Fruit fly (Drosophila melanogaster) whole organism, embryonic: ENCODE data around the gene CG7239.

Source experiments
- Adf1 ChIP-seq: fragments of 200-800 bp; sonication (Bioruptor generic); IDR thresholded peaks from 2 replicates; pipeline ENCODE4 v1.3.6; 2022; ENCODE audit warnings: missing biosample characterization, missing genetic modification characterization
- B-H1 ChIP-seq: fragments of 200-800 bp; sonication (Bioruptor generic); IDR thresholded peaks from 3 replicates; pipeline ENCODE4 v1.3.6; 2022; ENCODE audit warnings: missing biosample characterization, missing genetic modification characterization
- Blimp-1 ChIP-seq: fragments of 200-800 bp; sonication (Bioruptor generic); optimal IDR thresholded peaks from 3 replicates; lab custom pipeline; 2018; ENCODE audit warnings: missing biosample characterization, missing genetic modification characterization, mild to moderate bottlenecking, moderate library complexity, missing genetic modification reagents
- CG10147 ChIP-seq: fragments of 200-800 bp; sonication (Bioruptor generic); optimal IDR thresholded peaks from 2 replicates; lab custom pipeline; 2019; ENCODE audit warnings: missing biosample characterization, mild to moderate bottlenecking, missing genetic modification characterization, moderate library complexity
- CG10959 ChIP-seq: fragments of 200-800 bp; sonication (Bioruptor generic); IDR thresholded peaks from 2 replicates; pipeline ENCODE4 v1.3.6; 2022; ENCODE audit warnings: missing biosample characterization, missing genetic modification characterization
- CG12219 ChIP-seq: fragments of 200-800 bp; sonication (Bioruptor generic); optimal IDR thresholded peaks from 3 replicates; lab custom pipeline; 2018; ENCODE audit warnings: missing biosample characterization, mild to moderate bottlenecking, missing genetic modification characterization
- CG14860 ChIP-seq: fragments of 200-800 bp; sonication (Bioruptor generic); IDR thresholded peaks from 3 replicates; pipeline ENCODE4 v1.3.6; 2022; ENCODE audit warnings: missing biosample characterization, missing genetic modification characterization; ENCODE audit not compliant: partially characterized antibody
- CG15269 ChIP-seq: fragments of 200-800 bp; sonication (Bioruptor generic); optimal IDR thresholded peaks from 2 replicates; lab custom pipeline; 2018; ENCODE audit warnings: missing biosample characterization, mild to moderate bottlenecking, missing genetic modification characterization, moderate library complexity
- CG16815 ChIP-seq: fragments of 200-800 bp; sonication (Bioruptor generic); optimal IDR thresholded peaks from 3 replicates; lab custom pipeline; 2017; ENCODE audit warnings: missing biosample characterization, mild to moderate bottlenecking, missing genetic modification characterization
- CG18599 ChIP-seq: fragments of 200-800 bp; sonication (Bioruptor generic); optimal IDR thresholded peaks from 3 replicates; lab custom pipeline; 2017; ENCODE audit warnings: missing biosample characterization, missing genetic modification characterization, mild to moderate bottlenecking, moderate library complexity, missing genetic modification reagents
- CG2889 ChIP-seq: fragments of 200-800 bp; sonication (Bioruptor generic); IDR thresholded peaks from 3 replicates; pipeline ENCODE4 v1.3.6; 2022; ENCODE audit warnings: missing biosample characterization, missing genetic modification characterization
- CG30403 ChIP-seq: fragments of 200-800 bp; sonication (Bioruptor generic); optimal IDR thresholded peaks from 3 replicates; lab custom pipeline; 2016; ENCODE audit warnings: missing biosample characterization, missing genetic modification characterization
- CG3065 ChIP-seq: fragments of 200-800 bp; sonication (Bioruptor generic); optimal IDR thresholded peaks from 2 replicates; lab custom pipeline; 2016; ENCODE audit warnings: missing biosample characterization, missing genetic modification characterization
- CG31441 ChIP-seq: fragments of 200-800 bp; sonication (Bioruptor generic); IDR thresholded peaks from 2 replicates; pipeline ENCODE4 v1.3.6; 2022; ENCODE audit warnings: missing biosample characterization, missing genetic modification characterization
- CG34422 ChIP-seq: fragments of 200-800 bp; sonication (Bioruptor generic); IDR thresholded peaks from 3 replicates; pipeline ENCODE4 v1.3.6; 2022; ENCODE audit warnings: missing biosample characterization, missing genetic modification characterization
- CG3726 ChIP-seq: fragments of 200-800 bp; sonication (Bioruptor generic); IDR thresholded peaks from 3 replicates; pipeline ENCODE4, ENCODE4 v1.3.6; 2022; ENCODE audit warnings: missing biosample characterization, missing genetic modification characterization
- CG5180 ChIP-seq: fragments of 200-800 bp; sonication (Bioruptor generic); optimal IDR thresholded peaks from 3 replicates; lab custom pipeline; 2017; ENCODE audit warnings: missing biosample characterization, missing genetic modification characterization, mild to moderate bottlenecking, moderate library complexity, missing genetic modification reagents
- CG6813 ChIP-seq: fragments of 200-800 bp; sonication (Bioruptor generic); optimal IDR thresholded peaks from 2 replicates; lab custom pipeline; 2017; ENCODE audit warnings: missing biosample characterization, missing genetic modification characterization, mild to moderate bottlenecking, moderate library complexity, missing genetic modification reagents
- CG7357 ChIP-seq: fragments of 200-800 bp; sonication (Bioruptor generic); IDR thresholded peaks from 3 replicates; pipeline ENCODE4 v1.3.6; 2022; ENCODE audit warnings: missing biosample characterization, missing genetic modification characterization
- CG9437 ChIP-seq: fragments of 200-800 bp; sonication (Bioruptor generic); optimal IDR thresholded peaks from 2 replicates; lab custom pipeline; 2018; ENCODE audit warnings: missing biosample characterization, mild to moderate bottlenecking, missing genetic modification characterization
- CG9727 ChIP-seq: fragments of 200-800 bp; sonication (Bioruptor generic); optimal IDR thresholded peaks from 3 replicates; lab custom pipeline; 2017; ENCODE audit warnings: missing biosample characterization, mild to moderate bottlenecking, missing genetic modification characterization
- CoRest ChIP-seq: fragments of 200-800 bp; sonication (Bioruptor generic); optimal IDR thresholded peaks from 3 replicates; lab custom pipeline; 2018; ENCODE audit warnings: missing biosample characterization, mild to moderate bottlenecking, missing genetic modification characterization, moderate library complexity
- Dek ChIP-seq: fragments of 200-800 bp; sonication (Bioruptor generic); optimal IDR thresholded peaks from 3 replicates; lab custom pipeline; 2019; ENCODE audit warnings: missing biosample characterization, mild to moderate bottlenecking, missing genetic modification characterization, moderate library complexity
- E2f2 ChIP-seq: fragments of 200-800 bp; sonication (Bioruptor generic); IDR thresholded peaks from 2 replicates; pipeline ENCODE4 v1.3.6; 2022; ENCODE audit warnings: missing biosample characterization, missing genetic modification characterization
- Hey ChIP-seq: fragments of 200-800 bp; sonication (Bioruptor generic); optimal IDR thresholded peaks from 3 replicates; lab custom pipeline; 2018; ENCODE audit warnings: missing biosample characterization, mild to moderate bottlenecking, missing genetic modification characterization
- Hr39 ChIP-seq: fragments of >200 bp; optimal IDR thresholded peaks from 2 replicates; lab custom pipeline; 2017
- Lhr ChIP-seq: fragments of 200-800 bp; sonication (Bioruptor generic); optimal IDR thresholded peaks from 3 replicates; lab custom pipeline; 2017; ENCODE audit warnings: mild to moderate bottlenecking, missing biosample characterization, missing genetic modification reagents, missing genetic modification characterization
- MBD-R2 ChIP-seq: fragments of 200-800 bp; sonication (Bioruptor generic); IDR thresholded peaks from 2 replicates; pipeline ENCODE4 v1.3.6; 2022; ENCODE audit warnings: missing biosample characterization, missing genetic modification characterization
- NFAT ChIP-seq: fragments of 200-800 bp; sonication (Bioruptor generic); IDR thresholded peaks from 2 replicates; pipeline ENCODE4 v1.3.6; 2022; ENCODE audit warnings: missing biosample characterization, missing genetic modification characterization
- Oaz ChIP-seq: fragments of 200-800 bp; sonication (Bioruptor generic); IDR thresholded peaks from 2 replicates; pipeline ENCODE4 v1.3.6; 2022; ENCODE audit warnings: missing biosample characterization, missing genetic modification characterization
- Optix ChIP-seq: fragments of 200-800 bp; sonication (Bioruptor generic); IDR thresholded peaks from 3 replicates; pipeline ENCODE4 v1.3.6; 2022; ENCODE audit warnings: missing biosample characterization, missing genetic modification characterization
- PHDP ChIP-seq: fragments of 200-800 bp; sonication (Bioruptor generic); optimal IDR thresholded peaks from 3 replicates; lab custom pipeline; 2018; ENCODE audit warnings: missing biosample characterization, mild to moderate bottlenecking, missing genetic modification characterization, moderate library complexity
- Rx ChIP-seq: fragments of 200-800 bp; sonication (Bioruptor generic); IDR thresholded peaks from 2 replicates; pipeline ENCODE4 v1.3.6; 2022; ENCODE audit warnings: missing biosample characterization, missing genetic modification characterization
- ci ChIP-seq: fragments of 200-800 bp; sonication (Bioruptor generic); IDR thresholded peaks from 3 replicates; pipeline ENCODE4 v1.3.6; 2022; ENCODE audit warnings: missing biosample characterization, missing genetic modification characterization
- corto ChIP-seq: fragments of 200-800 bp; sonication (Bioruptor generic); optimal IDR thresholded peaks from 2 replicates; lab custom pipeline; 2016; ENCODE audit warnings: missing biosample characterization, mild to moderate bottlenecking, missing genetic modification characterization, moderate library complexity
- crc ChIP-seq: fragments of 200-800 bp; sonication (Bioruptor generic); optimal IDR thresholded peaks from 2 replicates; lab custom pipeline; 2016; ENCODE audit warnings: missing biosample characterization, missing genetic modification characterization
- dati ChIP-seq: fragments of 200-800 bp; sonication (Bioruptor generic); IDR thresholded peaks from 2 replicates; pipeline ENCODE4 v1.3.6; 2022; ENCODE audit warnings: missing biosample characterization, missing genetic modification characterization
- emc ChIP-seq: fragments of 200-800 bp; sonication (Bioruptor generic); optimal IDR thresholded peaks from 2 replicates; lab custom pipeline; 2016; ENCODE audit warnings: missing biosample characterization, missing genetic modification characterization
- ftz-f1 ChIP-seq: fragments of 200-800 bp; sonication (Bioruptor generic); optimal IDR thresholded peaks from 2 replicates; lab custom pipeline; 2016; ENCODE audit warnings: missing biosample characterization, missing genetic modification characterization
- gro ChIP-seq: fragments of 200-800 bp; sonication (Bioruptor generic); optimal IDR thresholded peaks from 2 replicates; lab custom pipeline; 2016; ENCODE audit warnings: missing biosample characterization, missing genetic modification characterization
- jigr1 ChIP-seq: fragments of 200-800 bp; sonication (Bioruptor generic); IDR thresholded peaks from 3 replicates; pipeline ENCODE4 v1.3.6; 2022; ENCODE audit warnings: missing biosample characterization, missing genetic modification characterization
- lbe ChIP-seq: fragments of 200-800 bp; sonication (Bioruptor generic); optimal IDR thresholded peaks from 2 replicates; lab custom pipeline; 2016; ENCODE audit warnings: missing biosample characterization, mild to moderate bottlenecking, missing genetic modification characterization
- pb ChIP-seq: fragments of 200-800 bp; sonication (Bioruptor generic); optimal IDR thresholded peaks from 3 replicates; lab custom pipeline; 2016; ENCODE audit warnings: missing biosample characterization, missing genetic modification characterization
- salm ChIP-seq: fragments of 200-800 bp; sonication (Bioruptor generic); optimal IDR thresholded peaks from 2 replicates; lab custom pipeline; 2018; ENCODE audit warnings: missing biosample characterization, mild to moderate bottlenecking, missing genetic modification characterization
- sd ChIP-seq: fragments of 200-800 bp; sonication (Bioruptor generic); optimal IDR thresholded peaks from 3 replicates; lab custom pipeline; 2018; ENCODE audit warnings: missing biosample characterization, mild to moderate bottlenecking, missing genetic modification characterization, moderate library complexity
- seq ChIP-seq: fragments of 200-800 bp; sonication (Bioruptor generic); IDR thresholded peaks from 2 replicates; pipeline ENCODE4 v1.3.6; 2022; ENCODE audit warnings: missing biosample characterization, missing genetic modification characterization
- sisA ChIP-seq: fragments of 200-800 bp; sonication (Bioruptor generic); IDR thresholded peaks from 2 replicates; pipeline ENCODE4 v1.3.6; 2022; ENCODE audit warnings: missing biosample characterization, missing genetic modification characterization
- sr ChIP-seq: fragments of 200-800 bp; sonication (Bioruptor generic); IDR thresholded peaks from 3 replicates; pipeline ENCODE4 v1.3.6; 2022; ENCODE audit warnings: missing biosample characterization, missing genetic modification characterization
- stwl ChIP-seq: fragments of 200-800 bp; sonication (Bioruptor generic); optimal IDR thresholded peaks from 3 replicates; lab custom pipeline; 2018; ENCODE audit warnings: missing biosample characterization, mild to moderate bottlenecking, missing genetic modification characterization, moderate library complexity
- tin ChIP-seq: fragments of 200-800 bp; sonication (Bioruptor generic); optimal IDR thresholded peaks from 3 replicates; lab custom pipeline; 2016; ENCODE audit warnings: missing biosample characterization, missing genetic modification characterization
- tna ChIP-seq: fragments of 200-800 bp; sonication (Bioruptor generic); IDR thresholded peaks from 2 replicates; pipeline ENCODE4 v1.3.6; 2022; ENCODE audit warnings: missing biosample characterization, missing genetic modification characterization; ENCODE audit not compliant: partially characterized antibody
- ttk ChIP-seq: fragments of 200-800 bp; sonication (Bioruptor generic); IDR thresholded peaks from 2 replicates; pipeline ENCODE4 v2.1.2; 2022; ENCODE audit warnings: missing biosample characterization, missing genetic modification characterization
- wek ChIP-seq: fragments of 200-800 bp; sonication (Bioruptor generic); optimal IDR thresholded peaks from 3 replicates; lab custom pipeline; 2018; ENCODE audit warnings: missing biosample characterization, mild to moderate bottlenecking, missing genetic modification characterization, moderate library complexity

CG7239 gene

DNA sequence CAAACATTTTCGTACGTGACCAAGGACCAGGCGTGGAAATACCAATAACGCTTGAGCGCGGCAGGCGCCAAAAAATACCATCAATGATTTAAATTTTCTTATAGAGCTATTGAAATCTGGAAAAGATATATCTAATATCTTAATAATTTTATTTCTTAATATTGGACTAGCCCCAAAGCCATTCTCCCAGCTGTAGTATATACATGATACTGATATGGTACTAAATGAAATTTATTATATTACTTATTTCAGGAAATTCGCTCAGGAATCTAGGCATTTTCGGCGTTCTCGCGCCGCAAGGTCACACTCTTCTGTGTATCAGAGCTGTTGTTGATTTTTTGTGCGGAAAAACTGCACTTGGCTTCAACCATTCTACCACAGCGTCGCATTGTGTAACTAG lies at the start of gene CG7239, which contains the start of gene CG14005 (continued):
- TF ChIP-seq jigr1 (GFP tag; lab: Robert Waterston, UW) (no peak), sr (GFP tag; lab: Robert Waterston, UW) (no peak), Oaz (GFP tag; lab: Robert Waterston, UW) (no peak), Adf1 (no peak), CG5180 (no peak), CG10959 (GFP tag; lab: Robert Waterston, UW) (no peak), lbe (GFP tag; lab: Kevin White, UChicago) (no peak), ftz-f1 (GFP tag; lab: Kevin White, UChicago) (no peak), Blimp-1 (GFP tag; lab: Kevin White, UChicago) (no peak), Optix (GFP tag; lab: Robert Waterston, UW) (no peak), dati (GFP tag; lab: Robert Waterston, UW) (no peak), ttk (GFP tag; lab: Robert Waterston, UW) (no peak), CG3726 (no peak), E2f2 (GFP tag; lab: Robert Waterston, UW) (peak; percentile 74), CG3065 (GFP tag; lab: Kevin White, UChicago) (no peak), Rx (GFP tag; lab: Robert Waterston, UW) (no peak), CG12219 (GFP tag; lab: Kevin White, UChicago) (no peak), Hey (tag; lab: Kevin White, UChicago) (no peak), CG6813 (GFP tag; lab: Kevin White, UChicago) (no peak), MBD-R2 (peak; percentile 51), CG16815 (no peak), CG14860 (GFP tag; lab: Robert Waterston, UW) (no peak), CG9727 (GFP tag; lab: Kevin White, UChicago) (no peak), sd (tag; lab: Kevin White, UChicago) (no peak), tna (GFP tag; lab: Robert Waterston, UW) (no peak), seq (no peak), emc (GFP tag; lab: Kevin White, UChicago) (no peak), sisA (GFP tag; lab: Robert Waterston, UW) (no peak), CG10147 (no peak), CG7357 (GFP tag; lab: Robert Waterston, UW) (no peak), corto (GFP tag; lab: Kevin White, UChicago) (no peak), Dek (tag; lab: Kevin White, UChicago) (no peak), PHDP (tag; lab: Kevin White, UChicago) (no peak), stwl (peak; percentile 50), wek (no peak), CG18599 (GFP tag; lab: Kevin White, UChicago) (no peak), NFAT (GFP tag; lab: Robert Waterston, UW) (no peak), gro (GFP tag; lab: Kevin White, UChicago) (no peak), crc (no peak), CG30403 (GFP tag; lab: Kevin White, UChicago) (no peak), salm (tag; lab: Kevin White, UChicago) (no peak), tin (no peak), CG31441 (GFP tag; lab: Robert Waterston, UW) (peak; percentile 38; the same call in 1 of the 2 replicates), pb (GFP tag; lab: Kevin White, UChicago) (no peak), Hr39 (no peak), CG9437 (no peak), B-H1 (GFP tag; lab: Robert Waterston, UW) (no peak), Lhr (GFP tag; lab: Kevin White, UChicago) (peak; percentile 44), CoRest (tag; lab: Kevin White, UChicago) (peak; percentile 48), ci (GFP tag; lab: Robert Waterston, UW) (no peak), CG15269 (tag; lab: Kevin White, UChicago) (no peak), CG2889 (no peak), CG34422 (no peak)
